Worm (Caenorhabditis elegans): ENCODE data around the gene Y62F5A.12.
"Not testable (repeated sequence)": the region's sequence is repeated elsewhere in the genome, so short reads cannot be mapped to it uniquely, and the experiment has no call there.

Y62F5A.12 gene

DNA sequence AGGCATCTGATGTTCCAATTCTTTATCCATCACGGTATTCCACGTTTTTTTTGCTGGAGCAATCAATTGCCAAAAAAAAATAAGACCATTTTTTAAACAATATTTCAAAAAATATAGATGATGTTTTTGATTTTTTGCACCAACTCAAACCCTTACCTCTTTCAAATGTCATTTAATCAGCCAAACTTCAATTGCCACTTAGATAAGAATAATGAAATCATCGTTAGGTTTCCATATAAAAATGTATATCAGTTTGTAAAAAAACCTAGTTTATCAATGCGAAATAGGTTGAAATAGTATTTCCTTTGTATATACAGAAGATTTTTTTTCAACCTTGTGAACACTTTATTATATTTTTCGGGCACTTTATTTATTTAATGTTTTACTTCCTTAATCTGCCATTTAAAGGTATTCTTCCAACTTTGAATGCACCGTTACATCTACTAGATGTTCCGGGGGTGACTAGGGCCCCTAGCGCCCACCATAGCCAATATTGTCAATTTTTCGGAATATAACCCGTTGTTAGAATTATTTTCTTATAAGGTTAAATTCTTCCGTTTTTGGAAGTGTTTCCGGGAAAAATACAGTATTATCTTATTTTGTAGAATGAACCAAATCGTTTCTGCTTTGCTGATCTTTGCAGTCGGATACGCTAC is 35.1 kb upstream of the Y62F5A.12 start, which contains the start of the genes F54D5.23 and F54D5.4:
Gene F54D5.23, minus strand, starts transcription at position 75 of the 656 bp plus-strand sequence.
Gene F54D5.4, plus strand, starts transcription at position 606 of the 656 bp plus-strand sequence.
- TF ChIP-seq ceh-13 (GFP tag; optimal IDR thresholded peaks at IDR 0.05), result no peak
- TF ChIP-seq tra-4 (tag; optimal IDR thresholded peaks at IDR 0.05), result no peak
- TF ChIP-seq B0310.2 (tag; optimal IDR thresholded peaks at IDR 0.05), result no peak
- TF ChIP-seq tbx-11 (GFP tag; IDR thresholded peaks at IDR 0.05), result no peak
- TF ChIP-seq sea-1 (GFP tag; conservative IDR thresholded peaks at IDR 0.05), result no peak

DNA sequence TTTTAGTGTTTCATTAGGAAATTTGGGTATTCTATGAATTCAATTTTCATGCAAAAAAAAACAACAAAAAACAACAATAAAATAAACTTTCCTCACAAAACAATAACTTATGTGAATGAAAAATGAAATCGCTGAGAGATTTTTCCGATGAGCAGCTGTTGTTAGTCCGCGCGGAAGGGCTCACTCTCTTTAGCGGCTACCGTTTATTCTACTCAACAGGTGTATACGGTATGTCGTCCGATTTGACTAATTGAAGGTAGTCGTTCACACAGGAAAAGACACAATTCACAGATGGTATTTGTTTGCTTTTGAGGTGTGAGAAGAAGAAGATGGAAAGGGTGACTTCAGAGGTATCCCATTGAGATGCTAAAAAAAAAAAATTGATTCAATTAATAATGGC is 34.4 kb upstream of the Y62F5A.12 start:
- TF ChIP-seq scrt-1 (GFP tag; IDR thresholded peaks at IDR 0.05) (no peak), flt-1 (GFP tag; IDR thresholded peaks at IDR 0.05) (no peak), hnd-1 (tag; optimal IDR thresholded peaks at IDR 0.05) (no peak), F13C5.2 (tag; optimal IDR thresholded peaks at IDR 0.05) (no peak), ama-1 (optimal IDR thresholded peaks at IDR 0.05) (no peak), B0310.2 (tag; optimal IDR thresholded peaks at IDR 0.05) (no peak), hmbx-1 (tag; optimal IDR thresholded peaks at IDR 0.05) (no peak), hmg-4 (GFP tag; optimal IDR thresholded peaks at IDR 0.05) (no peak), sea-1 (GFP tag; conservative IDR thresholded peaks at IDR 0.05) (no peak), tbx-11 (GFP tag; IDR thresholded peaks at IDR 0.05) (no peak), ceh-13 (GFP tag; optimal IDR thresholded peaks at IDR 0.05) (no peak), aly-1 (tag; optimal IDR thresholded peaks at IDR 0.05) (no peak), ets-7 (tag; optimal IDR thresholded peaks at IDR 0.05) (no peak)

DNA sequence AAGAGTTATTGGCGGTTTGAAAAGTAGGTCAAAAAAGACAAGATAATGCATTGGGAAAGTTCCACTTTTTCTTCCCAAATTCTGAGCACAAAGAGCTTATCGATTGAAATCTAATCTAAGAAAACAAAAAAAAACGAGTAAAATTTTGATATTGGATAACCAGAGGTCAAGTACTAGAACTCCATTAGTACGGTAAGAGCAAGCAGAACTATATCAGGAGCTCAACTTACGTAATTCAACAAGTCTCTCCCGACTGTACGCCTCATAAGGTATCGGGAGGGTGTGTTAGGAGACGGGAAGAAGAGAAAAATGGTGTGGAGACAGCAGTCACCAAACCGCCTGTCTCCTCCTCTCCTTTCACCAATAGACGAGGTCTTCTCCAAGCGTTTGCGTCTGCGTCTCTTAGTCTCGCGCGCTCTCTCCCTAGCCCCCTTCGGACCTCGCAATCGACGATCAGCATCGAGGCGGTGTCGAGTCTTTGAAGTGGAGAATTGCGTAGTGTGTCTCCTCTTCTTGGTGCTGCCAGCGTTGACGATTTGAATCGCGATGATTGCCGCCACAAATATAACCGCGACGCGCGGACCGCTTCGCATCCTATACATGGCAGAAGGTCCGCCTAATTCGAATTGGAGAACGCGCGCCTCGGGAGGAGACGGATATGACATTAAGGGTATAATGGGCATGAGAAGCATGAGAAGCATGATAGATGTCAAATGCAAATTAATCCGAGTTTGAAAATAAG is 32.9 kb upstream of the Y62F5A.12 start, which contains the start of gene F54D5.5:
Gene F54D5.5, minus strand, starts transcription at position 51 of the 742 bp plus-strand sequence.
- TF ChIP-seq pes-1 (GFP tag; IDR thresholded peaks at IDR 0.05), result 0 out of 2 replicates have a peak, but pooled peaks have one; percentile 18
- no peak for TF ChIP-seq scrt-1 (GFP tag; IDR thresholded peaks at IDR 0.05)
- 0 out of 2 replicates have a peak, but pooled peaks have one; percentile 38 for TF ChIP-seq sea-1 (GFP tag; conservative IDR thresholded peaks at IDR 0.05)
- peak; percentile 16 for TF ChIP-seq F13C5.2 (tag; optimal IDR thresholded peaks at IDR 0.05)
- 0 out of 2 replicates have a peak, but pooled peaks have one; percentile 49 for TF ChIP-seq tbx-11 (GFP tag; IDR thresholded peaks at IDR 0.05)
- TF ChIP-seq ceh-36 (tag; optimal IDR thresholded peaks at IDR 0.05), result no peak
- no peak for TF ChIP-seq ceh-13 (GFP tag; optimal IDR thresholded peaks at IDR 0.05)
- TF ChIP-seq hmg-4 (GFP tag; optimal IDR thresholded peaks at IDR 0.05), result peak; percentile 87
- TF ChIP-seq aly-1 (tag; optimal IDR thresholded peaks at IDR 0.05), result no peak
- no peak for TF ChIP-seq hnd-1 (tag; optimal IDR thresholded peaks at IDR 0.05)
- peak; percentile 27; the same call in 1 of the 2 replicates for TF ChIP-seq flt-1 (GFP tag; IDR thresholded peaks at IDR 0.05)

DNA sequence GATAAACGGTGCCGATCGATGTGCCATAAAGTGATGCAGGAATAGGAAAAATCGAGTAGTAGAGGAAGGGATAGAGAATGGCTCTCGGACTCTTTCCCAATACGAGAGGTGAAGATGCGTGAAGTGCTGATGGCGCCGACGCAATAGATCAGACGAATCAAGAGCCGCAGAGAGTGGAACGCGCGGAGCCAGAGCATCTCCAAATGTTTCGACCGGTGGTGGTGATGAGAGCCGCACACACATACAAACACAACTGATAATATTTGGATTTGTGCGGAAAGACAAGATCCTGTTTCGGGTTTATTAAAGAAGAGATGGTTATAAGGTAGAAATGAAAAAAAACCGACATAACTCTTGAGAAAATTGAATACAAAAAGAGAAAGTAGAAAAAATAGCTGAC is 29.8 kb upstream of the Y62F5A.12 start, which contains the start of gene F54D5.15:
Gene F54D5.15, minus strand, starts transcription at position 101 of the 400 bp plus-strand sequence.
- TF ChIP-seq ets-7 (tag; optimal IDR thresholded peaks at IDR 0.05) (no peak), hnd-1 (tag; optimal IDR thresholded peaks at IDR 0.05) (no peak), pes-1 (GFP tag; IDR thresholded peaks at IDR 0.05) (no peak), tbx-11 (GFP tag; IDR thresholded peaks at IDR 0.05) (no peak)

DNA sequence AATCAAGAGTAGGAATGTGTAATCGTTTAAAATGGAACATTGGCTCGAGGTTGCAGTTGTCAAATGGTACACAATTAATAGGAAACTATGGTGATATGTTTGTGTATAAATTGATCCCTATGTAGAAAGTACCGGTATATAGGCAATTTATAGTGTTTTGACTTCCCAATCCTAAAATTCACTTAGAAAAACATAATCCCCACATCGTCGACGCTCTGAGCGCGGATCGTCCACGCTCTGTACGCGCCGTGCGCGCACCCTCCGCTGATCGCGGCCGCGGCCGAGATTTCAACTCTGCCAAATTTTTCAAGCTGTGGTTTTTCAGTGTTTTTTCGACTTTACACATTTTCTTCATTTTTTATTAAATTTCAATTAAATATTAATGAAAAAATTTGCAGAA is 22.1 kb upstream of the Y62F5A.12 start, which contains the start of gene F54D5.17:
Gene F54D5.17, plus strand, starts transcription at position 301 of the 400 bp plus-strand sequence.
- no peak for TF ChIP-seq hmbx-1 (tag; optimal IDR thresholded peaks at IDR 0.05)
- no peak for TF ChIP-seq pes-1 (GFP tag; IDR thresholded peaks at IDR 0.05)
- TF ChIP-seq ceh-36 (tag; optimal IDR thresholded peaks at IDR 0.05), result no peak
- TF ChIP-seq ets-7 (tag; optimal IDR thresholded peaks at IDR 0.05), result no peak
- no peak for TF ChIP-seq tbx-11 (GFP tag; IDR thresholded peaks at IDR 0.05)
- TF ChIP-seq ama-1 (optimal IDR thresholded peaks at IDR 0.05), result no peak
- no peak for TF ChIP-seq tbx-37 (GFP tag; conservative IDR thresholded peaks at IDR 0.05)
- no peak for TF ChIP-seq hnd-1 (tag; optimal IDR thresholded peaks at IDR 0.05)
- no peak for TF ChIP-seq tra-4 (tag; optimal IDR thresholded peaks at IDR 0.05)

DNA sequence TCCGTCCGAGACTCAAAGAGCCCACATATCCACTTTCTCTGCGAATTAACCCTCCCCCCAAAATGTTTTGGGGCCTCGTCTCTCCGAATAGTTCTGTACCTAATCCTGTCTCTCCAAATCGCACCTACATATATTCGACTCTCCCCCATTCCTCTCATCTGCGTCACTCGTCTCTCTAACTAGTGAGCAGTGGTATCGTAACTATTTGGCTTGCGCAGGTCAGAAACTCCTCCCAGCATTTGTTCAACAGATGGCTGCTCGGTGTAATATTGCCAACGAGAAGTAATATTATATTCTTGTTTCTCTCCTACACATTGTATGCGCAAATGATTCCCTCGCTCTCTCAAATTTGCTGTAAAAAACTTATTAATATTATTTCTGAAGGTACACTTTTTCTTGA is 21.4 kb upstream of the Y62F5A.12 start, which contains the start of gene F54D5.24:
Gene F54D5.24, plus strand, starts transcription at position 316 of the 400 bp plus-strand sequence.
- no peak for TF ChIP-seq flt-1 (GFP tag; IDR thresholded peaks at IDR 0.05)
- no peak for TF ChIP-seq hnd-1 (tag; optimal IDR thresholded peaks at IDR 0.05)
- no peak for TF ChIP-seq ama-1 (optimal IDR thresholded peaks at IDR 0.05)
- no peak for TF ChIP-seq hmg-4 (GFP tag; optimal IDR thresholded peaks at IDR 0.05)

DNA sequence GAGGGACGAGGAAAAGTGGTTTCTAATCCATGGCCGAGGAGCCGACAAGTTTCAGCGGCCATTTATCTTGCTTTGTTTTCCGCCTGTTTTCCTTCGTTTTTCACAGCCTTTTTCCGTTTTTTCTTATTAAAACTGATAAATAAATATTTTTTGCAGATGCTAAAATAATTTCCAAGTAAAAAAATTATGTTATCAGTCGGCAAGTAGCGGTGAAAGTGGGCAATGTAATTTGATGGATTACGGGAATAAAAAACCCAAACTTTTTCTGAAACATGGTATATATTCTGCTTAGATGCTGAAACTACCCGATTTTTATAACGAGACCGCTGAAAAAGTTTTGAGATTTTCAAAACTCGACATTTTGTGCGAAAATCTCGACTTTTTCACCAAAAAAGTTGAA is 17.7 kb upstream of the Y62F5A.12 start, which contains the start of gene dhgd-1:
Gene dhgd-1, minus strand, starts transcription at position 101 of the 400 bp plus-strand sequence.
- TF ChIP-seq ceh-13 (GFP tag; optimal IDR thresholded peaks at IDR 0.05); tra-4 (tag; optimal IDR thresholded peaks at IDR 0.05); ama-1 (optimal IDR thresholded peaks at IDR 0.05): not testable (repeated sequence)

DNA sequence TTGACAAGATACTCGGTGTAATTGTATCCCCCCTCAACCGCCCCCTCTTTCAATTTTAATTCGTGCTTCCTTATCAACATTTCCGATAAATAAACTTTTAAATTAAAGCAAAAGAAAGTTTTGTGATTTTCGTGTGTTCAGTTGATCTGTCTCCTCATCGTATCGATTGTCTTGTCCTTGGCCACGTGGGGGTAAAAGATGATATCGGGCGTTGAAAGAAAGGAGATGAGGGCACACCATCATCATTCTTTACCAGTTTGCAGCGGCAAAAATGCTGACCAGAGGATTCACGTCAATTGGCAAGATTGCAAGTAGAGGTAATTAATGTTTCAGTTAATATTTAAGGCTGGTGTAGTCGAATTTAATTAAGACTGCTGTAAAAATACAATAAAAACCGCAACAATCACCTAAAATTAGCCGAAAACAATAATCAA is 13.0 kb upstream of the Y62F5A.12 start, which contains the start of gene F54D5.7:
Gene F54D5.7, plus strand, starts transcription at position 264 of the 434 bp plus-strand sequence.
- TF ChIP-seq tbx-11 (GFP tag; IDR thresholded peaks at IDR 0.05) (no peak), ceh-36 (tag; optimal IDR thresholded peaks at IDR 0.05) (no peak), F13C5.2 (tag; optimal IDR thresholded peaks at IDR 0.05) (no peak), tra-4 (tag; optimal IDR thresholded peaks at IDR 0.05) (no peak), hmg-4 (GFP tag; optimal IDR thresholded peaks at IDR 0.05) (no peak), ama-1 (optimal IDR thresholded peaks at IDR 0.05) (peak; percentile 77), aly-1 (tag; optimal IDR thresholded peaks at IDR 0.05) (no peak), sea-1 (GFP tag; conservative IDR thresholded peaks at IDR 0.05) (0 out of 2 replicates have a peak, but pooled peaks have one; percentile 66), B0310.2 (tag; optimal IDR thresholded peaks at IDR 0.05) (no peak), scrt-1 (GFP tag; IDR thresholded peaks at IDR 0.05) (no peak), hmbx-1 (tag; optimal IDR thresholded peaks at IDR 0.05) (peak; percentile 22), ets-7 (tag; optimal IDR thresholded peaks at IDR 0.05) (no peak)

Data from whole organism, early embryonic.